Fruit fly (Drosophila melanogaster) whole organism, embryonic: ENCODE measurements around the gene snz.
A peak's percentile ranks its signal among the peaks of the same experiment; 100 is the strongest.

Experiments
- ATbp ChIP-seq: fragments of 200-800 bp; sonication (Bioruptor generic); optimal IDR thresholded peaks from 2 replicates; lab custom pipeline; 2017; ENCODE audit warnings: missing biosample characterization, mild to moderate bottlenecking, missing genetic modification characterization, missing genetic modification reagents
- Bdp1 ChIP-seq: fragments of 200-800 bp; sonication (Bioruptor generic); optimal IDR thresholded peaks from 3 replicates; lab custom pipeline; 2016; ENCODE audit warnings: missing biosample characterization, missing genetic modification characterization
- CG10267 ChIP-seq: fragments of 200-800 bp; sonication (Bioruptor generic); optimal IDR thresholded peaks from 2 replicates; lab custom pipeline; 2018; ENCODE audit warnings: missing biosample characterization, mild to moderate bottlenecking, missing genetic modification characterization, moderate library complexity
- CG12744 ChIP-seq: fragments of 200-800 bp; sonication (Bioruptor generic); optimal IDR thresholded peaks from 2 replicates; lab custom pipeline; 2016; ENCODE audit warnings: missing biosample characterization, missing genetic modification characterization
- CG13287 ChIP-seq: fragments of 200-800 bp; sonication (Bioruptor generic); IDR thresholded peaks from 2 replicates; pipeline ENCODE4 v1.3.6; 2022; ENCODE audit warnings: missing biosample characterization, missing genetic modification characterization; ENCODE audit not compliant: partially characterized antibody
- CG17802 ChIP-seq: fragments of 200-800 bp; sonication (Bioruptor generic); optimal IDR thresholded peaks from 2 replicates; lab custom pipeline; 2018; ENCODE audit warnings: missing biosample characterization, mild to moderate bottlenecking, missing genetic modification characterization, moderate library complexity
- CG2199 ChIP-seq: fragments of 200-800 bp; sonication (Bioruptor generic); IDR thresholded peaks from 3 replicates; pipeline ENCODE4 v1.3.6; 2022; ENCODE audit warnings: missing biosample characterization, missing genetic modification characterization
- CG2202 ChIP-seq: fragments of 200-800 bp; sonication (Bioruptor generic); optimal IDR thresholded peaks from 2 replicates; lab custom pipeline; 2018; ENCODE audit warnings: missing biosample characterization, mild to moderate bottlenecking, missing genetic modification characterization
- CG3407 ChIP-seq: fragments of 200-800 bp; sonication (Bioruptor generic); optimal IDR thresholded peaks from 2 replicates; lab custom pipeline; 2018; ENCODE audit warnings: missing biosample characterization, mild to moderate bottlenecking, missing genetic modification characterization
- CG34224 ChIP-seq: fragments of 200-800 bp; sonication (Bioruptor generic); IDR thresholded peaks from 3 replicates; pipeline ENCODE4 v1.3.6; 2022; ENCODE audit warnings: missing biosample characterization, missing genetic modification characterization; ENCODE audit not compliant: partially characterized antibody
- CG34422 ChIP-seq: fragments of 200-800 bp; sonication (Bioruptor generic); IDR thresholded peaks from 3 replicates; pipeline ENCODE4 v1.3.6; 2022; ENCODE audit warnings: missing biosample characterization, missing genetic modification characterization
- CG4424 ChIP-seq: fragments of 200-800 bp; sonication (Bioruptor generic); optimal IDR thresholded peaks from 3 replicates; lab custom pipeline; 2016; ENCODE audit warnings: missing biosample characterization, missing genetic modification characterization
- CG4617 ChIP-seq: fragments of 200-800 bp; sonication (Bioruptor generic); optimal IDR thresholded peaks from 3 replicates; lab custom pipeline; 2016; ENCODE audit warnings: missing biosample characterization, missing genetic modification characterization, borderline replicate concordance
- CG6765 ChIP-seq: fragments of 200-800 bp; sonication (Bioruptor generic); optimal IDR thresholded peaks from 3 replicates; lab custom pipeline; 2017; ENCODE audit warnings: missing biosample characterization, mild to moderate bottlenecking, missing genetic modification characterization
- CG7963 ChIP-seq: fragments of 200-800 bp; sonication (Bioruptor generic); IDR thresholded peaks from 3 replicates; pipeline ENCODE4 v1.3.6; 2022; ENCODE audit warnings: missing biosample characterization, missing genetic modification characterization; ENCODE audit not compliant: partially characterized antibody
- CG7987 ChIP-seq: fragments of 200-800 bp; sonication (Bioruptor generic); optimal IDR thresholded peaks from 2 replicates; lab custom pipeline; 2018; ENCODE audit warnings: missing biosample characterization, mild to moderate bottlenecking, missing genetic modification characterization, moderate library complexity
- CG8089 ChIP-seq: fragments of 200-800 bp; sonication (Bioruptor generic); optimal IDR thresholded peaks from 3 replicates; lab custom pipeline; 2016; ENCODE audit warnings: missing biosample characterization, missing genetic modification characterization
- D19B ChIP-seq: fragments of 200-800 bp; sonication (Bioruptor generic); optimal IDR thresholded peaks from 2 replicates; lab custom pipeline; 2017; ENCODE audit warnings: missing biosample characterization, mild to moderate bottlenecking, missing genetic modification characterization
- Dip2 ChIP-seq: fragments of 200-800 bp; sonication (Bioruptor generic); IDR thresholded peaks from 2 replicates; pipeline ENCODE4 v1.3.6; 2022; ENCODE audit warnings: missing biosample characterization, missing genetic modification characterization
- Doc2 ChIP-seq: fragments of 200-800 bp; sonication (Bioruptor generic); IDR thresholded peaks from 2 replicates; pipeline ENCODE4 v1.3.6; 2022; ENCODE audit warnings: missing biosample characterization, missing genetic modification characterization
- Dp ChIP-seq: fragments of 200-800 bp; sonication (Bioruptor generic); optimal IDR thresholded peaks from 2 replicates; lab custom pipeline; 2018; ENCODE audit warnings: missing biosample characterization, mild to moderate bottlenecking, missing genetic modification characterization, moderate library complexity
- Fer3 ChIP-seq: fragments of 200-800 bp; sonication (Bioruptor generic); optimal IDR thresholded peaks from 2 replicates; lab custom pipeline; 2018; ENCODE audit warnings: missing biosample characterization, mild to moderate bottlenecking, missing genetic modification characterization, moderate library complexity
- MESR4 ChIP-seq: fragments of 200-800 bp; sonication (Bioruptor generic); optimal IDR thresholded peaks from 2 replicates; lab custom pipeline; 2018; ENCODE audit warnings: missing biosample characterization, mild to moderate bottlenecking, missing genetic modification characterization, moderate library complexity
- Pdp1 ChIP-seq, 2 experiments: fragments of 200-800 bp; sonication (Bioruptor generic); optimal IDR thresholded peaks; 3 replicates each; lab custom pipeline; 2016; ENCODE audit warnings: missing biosample characterization in 2 of 2, missing genetic modification characterization in 2 of 2, mild to moderate bottlenecking in 1 of 2, moderate library complexity in 1 of 2
- Rfx ChIP-seq: fragments of 200-800 bp; sonication (Bioruptor generic); IDR thresholded peaks from 2 replicates; pipeline ENCODE4 v1.3.6; 2022; ENCODE audit warnings: missing biosample characterization, missing genetic modification characterization
- Scr ChIP-seq: fragments of 200-800 bp; sonication (Bioruptor generic); IDR thresholded peaks from 2 replicates; pipeline ENCODE4 v1.3.6; 2022; ENCODE audit warnings: missing biosample characterization, missing genetic modification characterization; ENCODE audit not compliant: partially characterized antibody
- Six4 ChIP-seq: fragments of 200-800 bp; sonication (Bioruptor generic); optimal IDR thresholded peaks from 2 replicates; lab custom pipeline; 2016; ENCODE audit warnings: missing biosample characterization, missing genetic modification characterization
- Xrp1 ChIP-seq: fragments of 200-800 bp; sonication (Bioruptor generic); IDR thresholded peaks from 2 replicates; pipeline ENCODE4 v1.3.6; 2022; ENCODE audit warnings: missing biosample characterization, missing genetic modification characterization
- ash1 ChIP-seq: fragments of 200-800 bp; sonication (Bioruptor generic); optimal IDR thresholded peaks from 2 replicates; lab custom pipeline; 2018; ENCODE audit warnings: missing biosample characterization, mild to moderate bottlenecking, missing genetic modification characterization
- bsh ChIP-seq, 2 experiments: fragments of 200-800 bp; sonication (Bioruptor generic); optimal IDR thresholded peaks; 2 replicates each; lab custom pipeline; 2017 to 2018; ENCODE audit warnings: mild to moderate bottlenecking in 2 of 2, missing biosample characterization in 2 of 2, missing genetic modification characterization in 2 of 2, moderate library complexity in 1 of 2
- cg ChIP-seq: fragments of 200-800 bp; sonication (Bioruptor generic); optimal IDR thresholded peaks from 3 replicates; lab custom pipeline; 2019; ENCODE audit warnings: missing biosample characterization, mild to moderate bottlenecking, missing genetic modification characterization, moderate library complexity
- chinmo ChIP-seq: fragments of 200-800 bp; sonication (Bioruptor generic); IDR thresholded peaks from 4 replicates; pipeline ENCODE4 v1.3.6; 2022; ENCODE audit warnings: missing biosample characterization, missing genetic modification characterization; ENCODE audit not compliant: partially characterized antibody
- corto ChIP-seq: fragments of 200-800 bp; sonication (Bioruptor generic); optimal IDR thresholded peaks from 2 replicates; lab custom pipeline; 2016; ENCODE audit warnings: missing biosample characterization, mild to moderate bottlenecking, missing genetic modification characterization, moderate library complexity
- disco-r ChIP-seq: fragments of 200-800 bp; sonication (Bioruptor generic); optimal IDR thresholded peaks from 2 replicates; lab custom pipeline; 2016; ENCODE audit warnings: missing biosample characterization, missing genetic modification characterization
- gcm2 ChIP-seq: fragments of 200-800 bp; sonication (Bioruptor generic); optimal IDR thresholded peaks from 2 replicates; lab custom pipeline; 2016; ENCODE audit warnings: missing biosample characterization, missing genetic modification characterization
- ind ChIP-seq: fragments of 200-800 bp; sonication (Bioruptor generic); optimal IDR thresholded peaks from 3 replicates; lab custom pipeline; 2016; ENCODE audit warnings: missing biosample characterization, missing genetic modification characterization
- maf-S ChIP-seq: fragments of 200-800 bp; sonication (Bioruptor generic); optimal IDR thresholded peaks from 2 replicates; lab custom pipeline; 2016; ENCODE audit warnings: missing biosample characterization, missing genetic modification characterization
- mam ChIP-seq: fragments of 200-800 bp; sonication (Bioruptor generic); optimal IDR thresholded peaks from 3 replicates; lab custom pipeline; 2016; ENCODE audit warnings: missing biosample characterization, missing genetic modification characterization
- nerfin-2 ChIP-seq: fragments of 200-800 bp; sonication (Bioruptor generic); IDR thresholded peaks from 2 replicates; pipeline ENCODE4 v1.3.6; 2022; ENCODE audit warnings: missing biosample characterization, missing genetic modification characterization; ENCODE audit not compliant: partially characterized antibody
- nmo ChIP-seq: fragments of 200-800 bp; sonication (Bioruptor generic); optimal IDR thresholded peaks from 2 replicates; lab custom pipeline; 2018; ENCODE audit warnings: missing biosample characterization, mild to moderate bottlenecking, missing genetic modification characterization, moderate library complexity
- onecut ChIP-seq: fragments of 200-800 bp; sonication (Bioruptor generic); IDR thresholded peaks from 2 replicates; pipeline ENCODE4 v1.3.6; 2022; ENCODE audit warnings: missing biosample characterization, missing genetic modification characterization
- org-1 ChIP-seq: fragments of 200-800 bp; sonication (Bioruptor generic); optimal IDR thresholded peaks from 2 replicates; lab custom pipeline; 2017; ENCODE audit warnings: missing biosample characterization, missing genetic modification characterization
- pzg ChIP-seq: fragments of 200-800 bp; sonication (Bioruptor generic); optimal IDR thresholded peaks from 3 replicates; lab custom pipeline; 2018; ENCODE audit warnings: missing biosample characterization, mild to moderate bottlenecking, missing genetic modification characterization, moderate library complexity
- ro ChIP-seq: fragments of 200-800 bp; sonication (Bioruptor generic); IDR thresholded peaks from 2 replicates; pipeline ENCODE4 v1.3.6; 2022; ENCODE audit warnings: missing biosample characterization, missing genetic modification characterization
- tup ChIP-seq: fragments of 200-800 bp; sonication (Bioruptor generic); optimal IDR thresholded peaks from 2 replicates; lab custom pipeline; 2016; ENCODE audit warnings: missing biosample characterization, mild to moderate bottlenecking, missing genetic modification characterization, moderate library complexity
- zf30C ChIP-seq: fragments of 200-800 bp; sonication (Bioruptor generic); optimal IDR thresholded peaks from 3 replicates; lab custom pipeline; 2018; ENCODE audit warnings: missing biosample characterization, mild to moderate bottlenecking, missing genetic modification characterization

The snz gene

dm6 chrX:7944772-7945722 is 33.2 kb downstream of the snz start (continued):
- TF ChIP-seq Six4 (no peak), ATbp (peak; percentile 37), onecut (GFP tag; lab: Robert Waterston, UW) (no peak; the same call in 1 of the 2 replicates), disco-r (GFP tag; lab: Kevin White, UChicago) (no peak), Pdp1 (GFP tag; optimal IDR thresholded peaks at IDR 0.05; lab: Kevin White, UChicago) (peak in 1 of 2 experiments; percentile 93), Xrp1 (GFP tag; lab: Robert Waterston, UW) (0 out of 2 replicates have a peak, but pooled peaks have one; percentile 33), CG7963 (GFP tag; lab: Robert Waterston, UW) (no peak), D19B (GFP tag; lab: Kevin White, UChicago) (peak; percentile 51), CG6765 (GFP tag; lab: Kevin White, UChicago) (no peak), CG4424 (GFP tag; lab: Kevin White, UChicago) (peak; percentile 17), CG12744 (GFP tag; lab: Kevin White, UChicago) (no peak), cg (GFP tag; lab: Kevin White, UChicago) (peak; percentile 92), chinmo (GFP tag; lab: Robert Waterston, UW) (peak; percentile 6; the same call in 1 of the 4 replicates), CG3407 (GFP tag; lab: Kevin White, UChicago) (no peak), Fer3 (tag; lab: Kevin White, UChicago) (peak; percentile 13)

dm6 chrX:7946858-7947313 is 35.0 kb downstream of the snz start, which contains the start of gene orion:
Gene orion, minus strand, starts transcription at chrX:7946908.
- TF ChIP-seq ind (GFP tag; lab: Kevin White, UChicago) (no peak), CG4617 (GFP tag; lab: Kevin White, UChicago) (no peak), nerfin-2 (peak; percentile 59), CG34422 (GFP tag; lab: Robert Waterston, UW) (peak; percentile 44; the same call in 1 of the 3 replicates), ash1 (GFP tag; lab: Kevin White, UChicago) (no peak), org-1 (GFP tag; lab: Kevin White, UChicago) (no peak), mam (GFP tag; lab: Kevin White, UChicago) (no peak), CG13287 (GFP tag; lab: Robert Waterston, UW) (peak; percentile 86), Bdp1 (GFP tag; lab: Kevin White, UChicago) (no peak), CG8089 (no peak), CG34224 (GFP tag; lab: Robert Waterston, UW) (peak; percentile 82), Rfx (GFP tag; lab: Robert Waterston, UW) (peak; percentile 65), CG7987 (GFP tag; lab: Kevin White, UChicago) (peak; percentile 51), Dp (GFP tag; lab: Kevin White, UChicago) (no peak), CG10267 (tag; lab: Kevin White, UChicago) (peak; percentile 21), Scr (GFP tag; lab: Robert Waterston, UW) (peak; percentile 79), corto (GFP tag; lab: Kevin White, UChicago) (no peak), Doc2 (GFP tag; lab: Robert Waterston, UW) (no peak), CG2202 (tag; lab: Kevin White, UChicago) (no peak), nmo (GFP tag; lab: Kevin White, UChicago) (no peak), zf30C (peak; percentile 9), maf-S (GFP tag; lab: Kevin White, UChicago) (no peak), MESR4 (GFP tag; lab: Kevin White, UChicago) (peak; percentile 22), gcm2 (GFP tag; lab: Kevin White, UChicago) (no peak), Dip2 (GFP tag; lab: Robert Waterston, UW) (no peak), pzg (peak; percentile 32), ro (GFP tag; lab: Robert Waterston, UW) (no peak), CG17802 (tag; lab: Kevin White, UChicago) (no peak), CG2199 (GFP tag; lab: Robert Waterston, UW) (peak; percentile 72; the same call in 1 of the 3 replicates), bsh (GFP tag; optimal IDR thresholded peaks at IDR 0.05; lab: Kevin White, UChicago) (peak in 1 of 2 experiments; percentile 68), tup (GFP tag; lab: Kevin White, UChicago) (no peak)
